Worm (Caenorhabditis elegans) whole organism, young adult: ENCODE measurements around the gene E03H12.5.

Experiments used
- B0035.1 ChIP-seq: sonication (generic microtip); optimal IDR thresholded peaks from 2 replicates; lab custom pipeline; 2016; ENCODE audit warnings: missing genetic modification characterization, mild to moderate bottlenecking, missing compliant biosample characterization, missing genotype, missing genetic modification reagents
- F10E7.11 ChIP-seq: sonication (generic microtip); optimal IDR thresholded peaks from 2 replicates; lab custom pipeline; 2017; ENCODE audit warnings: mild to moderate bottlenecking, missing genetic modification characterization, moderate library complexity, missing compliant biosample characterization
- F33H1.4 ChIP-seq: fragments of 200-800 bp; sonication (Bioruptor generic); IDR thresholded peaks from 2 replicates; pipeline ENCODE4 v1.3.6; 2022; ENCODE audit warnings: missing genetic modification reagents, missing genetic modification characterization, missing compliant biosample characterization
- F37B4.10 ChIP-seq: fragments of 200-800 bp; sonication (Bioruptor generic); IDR thresholded peaks from 2 replicates; pipeline ENCODE4 v1.3.6; 2022; ENCODE audit warnings: missing genetic modification characterization, missing compliant biosample characterization
- F55B11.4 ChIP-seq: sonication (generic microtip); optimal IDR thresholded peaks from 2 replicates; lab custom pipeline; 2016; ENCODE audit warnings: missing compliant biosample characterization, missing genetic modification characterization, borderline replicate concordance; ENCODE audit not compliant: insufficient read depth
- F57A8.1 ChIP-seq: fragments of 200-800 bp; sonication (Bioruptor generic); optimal IDR thresholded peaks from 2 replicates; lab custom pipeline; 2018; ENCODE audit warnings: mild to moderate bottlenecking, missing genetic modification characterization, moderate library complexity, missing compliant biosample characterization
- T07F8.4 ChIP-seq: sonication (generic microtip); optimal IDR thresholded peaks from 2 replicates; lab custom pipeline; 2016; ENCODE audit warnings: mild to moderate bottlenecking, missing genetic modification characterization, moderate library complexity, missing compliant biosample characterization
- Y79H2A.3 ChIP-seq: fragments of 200-800 bp; sonication (Bioruptor generic); conservative IDR thresholded peaks from 2 replicates; pipeline ENCODE4 v1.3.6; 2022; ENCODE audit warnings: missing genetic modification reagents, missing genetic modification characterization, missing compliant biosample characterization
- ZK185.1 ChIP-seq: sonication (generic microtip); optimal IDR thresholded peaks from 2 replicates; lab custom pipeline; 2016; ENCODE audit warnings: mild to moderate bottlenecking, missing genetic modification characterization, missing compliant biosample characterization; ENCODE audit not compliant: poor library complexity, severe bottlenecking
- akir-1 ChIP-seq: fragments of 200-800 bp; sonication (Bioruptor generic); optimal IDR thresholded peaks from 2 replicates; lab custom pipeline; 2018; ENCODE audit warnings: mild to moderate bottlenecking, missing genetic modification characterization, moderate library complexity, missing compliant biosample characterization
- ama-1 ChIP-seq, 3 experiments: fragments of 150-350 bp in 1 of 3; sonication (generic microtip) in 2 of 3; optimal IDR thresholded peaks; 2 replicates each; lab custom pipeline; 2014 to 2018; ENCODE audit warnings: missing biosample characterization in 2 of 3, missing genetic modification characterization in 2 of 3, missing genetic modification reagents in 2 of 3
- athp-1 ChIP-seq: sonication (generic microtip); optimal IDR thresholded peaks from 2 replicates; lab custom pipeline; 2017; ENCODE audit warnings: mild to moderate bottlenecking, missing genetic modification characterization, missing compliant biosample characterization
- cebp-1 ChIP-seq, 2 experiments: fragments of 200-800 bp in 1 of 2; sonication (Bioruptor generic) in 1 of 2; sonication (generic microtip) in 1 of 2; IDR thresholded peaks in 1 of 2; optimal IDR thresholded peaks in 1 of 2; 2 replicates each; pipeline versions ENCODE4 v1.3.6 to Lab custom; 2017 to 2022; ENCODE audit warnings: missing compliant biosample characterization in 2 of 2, missing genetic modification characterization in 2 of 2, mild to moderate bottlenecking in 1 of 2, missing genetic modification reagents in 1 of 2, moderate library complexity in 1 of 2
- cebp-2 ChIP-seq: fragments of 200-800 bp; sonication (Bioruptor generic); IDR thresholded peaks from 2 replicates; pipeline ENCODE4 v1.3.6; 2022; ENCODE audit warnings: missing genetic modification characterization, missing compliant biosample characterization
- ceh-40 ChIP-seq: fragments of 200-800 bp; sonication (Bioruptor generic); IDR thresholded peaks from 2 replicates; pipeline ENCODE4 v1.3.6; 2022; ENCODE audit warnings: missing genetic modification characterization, missing compliant biosample characterization
- ceh-91 ChIP-seq: fragments of 200-800 bp; sonication (Bioruptor generic); IDR thresholded peaks from 2 replicates; pipeline ENCODE4 v1.3.6; 2022; ENCODE audit warnings: missing genetic modification reagents, missing genetic modification characterization, missing compliant biosample characterization
- chd-7 ChIP-seq: sonication (generic microtip); optimal IDR thresholded peaks from 2 replicates; lab custom pipeline; 2016; ENCODE audit warnings: mild to moderate bottlenecking, missing genetic modification characterization, moderate library complexity, missing compliant biosample characterization
- dpff-1 ChIP-seq: sonication (generic microtip); optimal IDR thresholded peaks from 2 replicates; lab custom pipeline; 2017; ENCODE audit warnings: mild to moderate bottlenecking, missing genetic modification characterization, missing compliant biosample characterization
- egrh-3 ChIP-seq: fragments of 200-800 bp; sonication (Bioruptor generic); IDR thresholded peaks from 2 replicates; pipeline ENCODE4 v1.3.6; 2022; ENCODE audit warnings: missing genetic modification reagents, missing genetic modification characterization, missing compliant biosample characterization
- hlh-12 ChIP-seq: sonication (generic microtip); optimal IDR thresholded peaks from 2 replicates; lab custom pipeline; 2016; ENCODE audit warnings: missing genetic modification characterization, missing compliant biosample characterization
- let-607 ChIP-seq, 2 experiments: fragments of 200-800 bp in 1 of 2; sonication (Bioruptor generic) in 1 of 2; sonication (generic microtip) in 1 of 2; optimal IDR thresholded peaks; 2 replicates each; lab custom pipeline; 2016 to 2018; ENCODE audit warnings: mild to moderate bottlenecking in 2 of 2, missing compliant biosample characterization in 2 of 2, missing genetic modification characterization in 2 of 2, moderate library complexity in 2 of 2, missing genotype in 1 of 2
- lin-26 ChIP-seq: fragments of 200-800 bp; sonication (Bioruptor generic); IDR thresholded peaks from 2 replicates; pipeline ENCODE4 v1.3.6; 2022; ENCODE audit warnings: missing genetic modification reagents, missing genetic modification characterization, missing compliant biosample characterization
- lin-40 ChIP-seq: sonication (generic microtip); optimal IDR thresholded peaks from 2 replicates; lab custom pipeline; 2016; ENCODE audit warnings: missing genetic modification characterization, mild to moderate bottlenecking, missing compliant biosample characterization, missing genotype, missing genetic modification reagents
- lir-1 ChIP-seq: fragments of 200-800 bp; sonication (Bioruptor generic); conservative IDR thresholded peaks from 2 replicates; pipeline ENCODE4 v1.3.6; 2022; ENCODE audit warnings: missing genetic modification reagents, missing genetic modification characterization, missing compliant biosample characterization
- madf-3 ChIP-seq: fragments of 200-800 bp; sonication (Bioruptor generic); IDR thresholded peaks from 2 replicates; pipeline ENCODE4 v1.3.6; 2022; ENCODE audit warnings: missing genetic modification reagents, missing genetic modification characterization, missing compliant biosample characterization
- madf-8 ChIP-seq: fragments of 200-800 bp; sonication (Bioruptor generic); conservative IDR thresholded peaks from 2 replicates; pipeline ENCODE4 v1.3.6; 2022; ENCODE audit warnings: missing genetic modification reagents, missing genetic modification characterization, missing compliant biosample characterization
- mxl-1 ChIP-seq: sonication (generic microtip); optimal IDR thresholded peaks from 2 replicates; lab custom pipeline; 2016; ENCODE audit warnings: missing genetic modification characterization, missing compliant biosample characterization
- nhr-27 ChIP-seq: fragments of 200-800 bp; sonication (Bioruptor generic); optimal IDR thresholded peaks from 2 replicates; lab custom pipeline; 2018; ENCODE audit warnings: mild to moderate bottlenecking, missing genetic modification characterization, moderate library complexity, missing compliant biosample characterization
- pbrm-1 ChIP-seq: fragments of 200-800 bp; sonication (Bioruptor generic); IDR thresholded peaks from 2 replicates; pipeline ENCODE4 v1.3.6; 2022; ENCODE audit warnings: missing genetic modification reagents, missing genetic modification characterization, missing compliant biosample characterization
- pha-4 ChIP-seq: fragments of 150-350 bp; sonication (generic microtip); optimal IDR thresholded peaks from 2 replicates; lab custom pipeline; 2014; ENCODE audit warnings: missing biosample characterization, missing genetic modification reagents, missing genetic modification characterization
- rcor-1 ChIP-seq: fragments of 200-800 bp; sonication (Bioruptor generic); IDR thresholded peaks from 2 replicates; pipeline ENCODE4 v1.3.6; 2022; ENCODE audit warnings: missing genetic modification reagents, missing genetic modification characterization, missing compliant biosample characterization
- repo-1 ChIP-seq: sonication (generic microtip); optimal IDR thresholded peaks from 2 replicates; lab custom pipeline; 2017; ENCODE audit warnings: mild to moderate bottlenecking, missing genetic modification characterization, missing compliant biosample characterization
- sdz-38 ChIP-seq: sonication (generic microtip); optimal IDR thresholded peaks from 2 replicates; lab custom pipeline; 2016; ENCODE audit warnings: missing genotype, missing genetic modification characterization, missing compliant biosample characterization
- snpc-1.3 ChIP-seq: sonication (generic microtip); optimal IDR thresholded peaks from 2 replicates; lab custom pipeline; 2017; ENCODE audit warnings: missing genetic modification characterization, mild to moderate bottlenecking, missing compliant biosample characterization, antibody characterized with exemption, moderate library complexity, missing genotype, missing genetic modification reagents; ENCODE audit not compliant: insufficient read depth
- snpc-3.4 ChIP-seq: sonication (generic microtip); optimal IDR thresholded peaks from 2 replicates; lab custom pipeline; 2017; ENCODE audit warnings: missing genetic modification characterization, mild to moderate bottlenecking, missing compliant biosample characterization, antibody characterized with exemption, moderate library complexity, missing genotype, missing genetic modification reagents
- tbp1 ChIP-seq: fragments of 200-800 bp; sonication (Bioruptor generic); optimal IDR thresholded peaks from 2 replicates; lab custom pipeline; 2018; ENCODE audit warnings: mild to moderate bottlenecking, missing genetic modification characterization, missing compliant biosample characterization
- tlf-1 ChIP-seq: fragments of 200-800 bp; sonication (Bioruptor generic); optimal IDR thresholded peaks from 2 replicates; lab custom pipeline; 2018; ENCODE audit warnings: mild to moderate bottlenecking, missing genetic modification characterization, missing compliant biosample characterization
- zfh-2 ChIP-seq: fragments of 200-800 bp; sonication (Bioruptor generic); conservative IDR thresholded peaks from 2 replicates; pipeline ENCODE4 v1.3.6; 2022; ENCODE audit warnings: missing genetic modification reagents, missing genetic modification characterization, missing compliant biosample characterization
- ztf-25 ChIP-seq: fragments of 200-800 bp; sonication (Bioruptor generic); IDR thresholded peaks from 2 replicates; pipeline ENCODE4 v1.3.6; 2022; ENCODE audit warnings: missing genetic modification reagents, missing genetic modification characterization, missing compliant biosample characterization
- ztf-26 ChIP-seq: sonication (generic microtip); optimal IDR thresholded peaks from 2 replicates; lab custom pipeline; 2017; ENCODE audit warnings: missing genetic modification characterization, missing compliant biosample characterization
- ztf-3 ChIP-seq: fragments of 200-800 bp; sonication (Bioruptor generic); optimal IDR thresholded peaks from 2 replicates; lab custom pipeline; 2018; ENCODE audit warnings: mild to moderate bottlenecking, missing genetic modification characterization, missing compliant biosample characterization
- ztf-6 ChIP-seq: fragments of 200-800 bp; sonication (Bioruptor generic); IDR thresholded peaks from 2 replicates; pipeline ENCODE4 v1.3.6; 2022; ENCODE audit warnings: missing genetic modification reagents, missing genetic modification characterization, missing compliant biosample characterization

The E03H12.5 gene

ce11 chrIV:4977176-4977693 is at the start of gene E03H12.5:
Gene E03H12.5, plus strand, starts transcription at chrIV:4977226.
- TF ChIP-seq B0035.1 (tag; lab: Kevin White, UChicago) (no peak), chd-7 (tag; lab: Kevin White, UChicago) (no peak), nhr-27 (no peak), dpff-1 (tag; lab: Kevin White, UChicago) (no peak), egrh-3 (GFP tag; lab: Robert Waterston, UW) (peak; percentile 85; the same call in 1 of the 2 replicates)

DNA sequence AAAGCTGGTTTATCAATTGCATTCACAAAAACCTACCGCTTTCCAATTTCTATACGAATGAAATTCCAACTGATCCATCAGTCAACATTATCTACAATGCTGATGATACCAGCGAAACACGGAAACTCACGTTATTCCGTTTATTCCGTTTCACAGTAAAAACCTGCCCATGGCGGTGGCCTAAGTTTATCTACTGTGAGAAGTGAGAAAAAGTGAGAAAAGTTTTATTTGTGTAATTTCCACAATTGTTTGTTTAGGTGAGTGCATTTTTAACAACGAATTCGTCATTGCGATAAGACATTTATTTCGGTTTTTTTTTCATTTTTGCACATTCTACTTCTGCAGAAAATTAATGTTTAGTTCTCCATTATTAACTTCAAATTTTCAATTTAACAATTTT is 47.0 kb upstream of the E03H12.5 start, which contains the start of gene Y9C9A.8:
Gene Y9C9A.8, plus strand, starts transcription at position 301 of the 400 bp plus-strand sequence.
- TF ChIP-seq mxl-1 (tag; lab: Kevin White, UChicago) (no peak), ztf-3 (GFP tag; lab: Kevin White, UChicago) (no peak), ceh-91 (GFP tag; lab: Robert Waterston, UW) (no peak), snpc-1.3 (tag; lab: Kevin White, UChicago) (no peak), Y79H2A.3 (GFP tag; lab: Robert Waterston, UW) (no peak), zfh-2 (no peak), akir-1 (GFP tag; lab: Kevin White, UChicago) (no peak), ama-1 (optimal IDR thresholded peaks at IDR 0.05; lab: Kevin White, UChicago) (no peak), ama-1 (GFP tag; optimal IDR thresholded peaks at IDR 0.05; lab: Kevin White, UChicago) (no peak), lin-26 (GFP tag; lab: Robert Waterston, UW) (no peak), F37B4.10 (GFP tag; lab: Robert Waterston, UW) (no peak), ztf-26 (tag; lab: Kevin White, UChicago) (no peak), T07F8.4 (tag; lab: Kevin White, UChicago) (no peak), let-607 (tag; optimal IDR thresholded peaks at IDR 0.05; lab: Kevin White, UChicago) (no peak)

DNA sequence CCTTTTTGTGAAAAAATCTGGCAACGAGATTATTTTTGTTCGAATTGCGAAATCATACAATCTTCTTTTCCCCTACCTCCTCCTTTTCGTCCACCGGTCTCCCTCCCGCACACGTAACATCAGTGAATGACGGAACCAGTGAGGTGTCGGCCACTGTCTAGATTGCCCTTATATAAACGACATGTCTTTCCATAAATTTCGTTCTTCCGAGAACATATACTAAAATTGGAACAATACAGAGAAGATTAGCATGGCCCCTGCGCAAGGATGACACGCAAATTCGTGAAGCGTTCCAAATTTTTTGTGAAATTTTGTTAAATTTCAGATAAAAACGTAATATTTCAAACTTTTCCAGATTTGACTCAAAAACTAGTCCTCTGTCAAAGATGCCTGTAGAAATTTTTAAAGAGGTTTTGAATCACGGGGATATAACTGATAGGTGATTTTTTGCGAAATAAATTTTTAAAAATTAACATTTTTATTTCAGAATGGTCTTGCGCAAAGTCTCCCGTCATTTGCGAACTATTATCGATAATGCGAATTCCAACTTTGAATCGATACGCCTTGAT is 46.2 kb upstream of the E03H12.5 start:
- TF ChIP-seq cebp-1 (GFP tag; IDR thresholded peaks at IDR 0.05; lab: Robert Waterston, UW) (peak; percentile 44; the same call in 1 of the 2 replicates), cebp-1 (tag; optimal IDR thresholded peaks at IDR 0.05; lab: Kevin White, UChicago) (no peak), snpc-3.4 (tag; lab: Kevin White, UChicago) (peak; percentile 90), F33H1.4 (GFP tag; lab: Robert Waterston, UW) (peak; percentile 46), rcor-1 (no peak; the same call in none of the 2 replicates), F57A8.1 (GFP tag; lab: Kevin White, UChicago) (no peak), tbp1 (GFP tag; lab: Kevin White, UChicago) (peak; percentile 83), madf-3 (no peak), ceh-40 (GFP tag; lab: Robert Waterston, UW) (peak; percentile 65; the same call in 1 of the 2 replicates), lir-1 (GFP tag; lab: Robert Waterston, UW) (no peak), F55B11.4 (tag; lab: Kevin White, UChicago) (no peak), F10E7.11 (tag; lab: Kevin White, UChicago) (no peak), ztf-26 (tag; lab: Kevin White, UChicago) (peak; percentile 22), hlh-12 (tag; lab: Kevin White, UChicago) (peak; percentile 56), pbrm-1 (GFP tag; lab: Robert Waterston, UW) (no peak), ztf-25 (GFP tag; lab: Robert Waterston, UW) (0 out of 2 replicates have a peak, but pooled peaks have one; percentile 54), egrh-3 (GFP tag; lab: Robert Waterston, UW) (no peak), T07F8.4 (tag; lab: Kevin White, UChicago) (peak; percentile 45), lin-40 (no peak), madf-8 (GFP tag; lab: Robert Waterston, UW) (no peak), repo-1 (no peak), tlf-1 (GFP tag; lab: Kevin White, UChicago) (peak; percentile 11), athp-1 (tag; lab: Kevin White, UChicago) (no peak), akir-1 (GFP tag; lab: Kevin White, UChicago) (no peak), mxl-1 (tag; lab: Kevin White, UChicago) (peak; percentile 30), ZK185.1 (tag; lab: Kevin White, UChicago) (peak; percentile 19), ztf-6 (GFP tag; lab: Robert Waterston, UW) (no peak), pha-4 (tag; lab: Kevin White, UChicago) (no peak), chd-7 (tag; lab: Kevin White, UChicago) (no peak), sdz-38 (tag; lab: Kevin White, UChicago) (no peak), cebp-2 (no peak)
